Worm (Caenorhabditis elegans) whole organism, L2 larva: Measurements from ENCODE around the gene rpn-6.2.

ENCODE experiments used
- Y55F3AM.14 ChIP-seq: fragments of 200-800 bp; sonication (Bioruptor generic); optimal IDR thresholded peaks from 2 replicates; lab custom pipeline; 2018; ENCODE audit warnings: mild to moderate bottlenecking, missing genetic modification characterization, missing compliant biosample characterization
- nhr-12 ChIP-seq: fragments of 150-350 bp; optimal IDR thresholded peaks from 2 replicates; lab custom pipeline; 2014; ENCODE audit warnings: missing biosample characterization, missing genetic modification characterization
- unc-39 ChIP-seq: fragments of 150-350 bp; optimal IDR thresholded peaks from 2 replicates; lab custom pipeline; 2014; ENCODE audit warnings: missing biosample characterization, missing genetic modification characterization
- zag-1 ChIP-seq: fragments of 150-350 bp; optimal IDR thresholded peaks from 2 replicates; lab custom pipeline; 2014; ENCODE audit warnings: missing biosample characterization, missing genetic modification characterization
- ztf-1 ChIP-seq: fragments of 200-800 bp; sonication (Bioruptor generic); conservative IDR thresholded peaks from 2 replicates; pipeline ENCODE4 v1.3.6; 2022; ENCODE audit warnings: missing genetic modification characterization, missing compliant biosample characterization
- ztf-4 ChIP-seq: fragments of 150-350 bp; optimal IDR thresholded peaks from 2 replicates; lab custom pipeline; 2014; ENCODE audit warnings: missing biosample characterization, missing genetic modification characterization

- TF ChIP-seq nhr-12 (tag; lab: Kevin White, UChicago), result no peak
- no peak for TF ChIP-seq zag-1 (tag; lab: Kevin White, UChicago)
- no peak for TF ChIP-seq ztf-1 (GFP tag; lab: Robert Waterston, UW)
- TF ChIP-seq ztf-4 (tag; lab: Kevin White, UChicago), result no peak
- no peak for TF ChIP-seq unc-39 (tag; lab: Kevin White, UChicago)
- TF ChIP-seq Y55F3AM.14 (GFP tag; lab: Kevin White, UChicago), result no peak
Measured at ce11 chrIII:9034133-9034532, 32.3 kb upstream of the rpn-6.2 start.
